Fruit fly (Drosophila melanogaster): ENCODE results near the gene CG31140.

Gene CG31140

DNA sequence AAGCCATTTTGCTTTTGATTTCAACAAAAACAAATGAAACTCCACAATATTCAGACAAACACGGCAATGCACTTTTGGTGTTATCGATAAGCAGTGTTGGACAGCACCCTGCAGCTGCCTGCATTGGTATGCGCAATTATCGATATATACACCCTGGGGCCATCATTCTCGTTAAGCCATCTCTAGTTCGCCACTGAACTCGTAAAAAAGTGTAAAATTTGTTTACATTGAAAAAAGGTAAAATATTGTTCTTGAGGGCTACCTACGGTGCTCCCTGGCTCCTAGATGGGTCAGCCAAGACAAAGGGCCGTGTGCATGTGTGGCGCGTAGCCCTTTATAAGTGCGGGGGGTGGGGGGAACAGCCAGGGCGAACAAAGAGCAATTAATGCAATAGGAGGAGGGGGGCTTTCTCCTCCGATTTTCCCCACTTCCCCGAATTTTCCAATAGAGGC lies 23.5 kb downstream of the CG31140 start, which contains the start of the genes CG13603 and CG5902 (continued):
- no peak for TF ChIP-seq CG8281 (tag; optimal IDR thresholded peaks at IDR 0.05)
- no peak for TF ChIP-seq CG9817 (tag; optimal IDR thresholded peaks at IDR 0.05)
- no peak for TF ChIP-seq jigr1 (GFP tag; IDR thresholded peaks at IDR 0.05)
- TF ChIP-seq Vsx1 (GFP tag; optimal IDR thresholded peaks at IDR 0.05), result peak; percentile 82
- TF ChIP-seq bsh (GFP tag; optimal IDR thresholded peaks at IDR 0.05), result peak in 1 of 2 experiments; percentile 17
- no peak for TF ChIP-seq kah (GFP tag; optimal IDR thresholded peaks at IDR 0.05)
- TF ChIP-seq Scr (GFP tag; IDR thresholded peaks at IDR 0.05; ENCODE audit: partially characterized antibody), result peak; percentile 82
- TF ChIP-seq CG13424 (tag; optimal IDR thresholded peaks at IDR 0.05), result no peak
- no peak for TF ChIP-seq Hmr (GFP tag; optimal IDR thresholded peaks at IDR 0.05)
- no peak for TF ChIP-seq Optix (GFP tag; IDR thresholded peaks at IDR 0.05)
- TF ChIP-seq her (GFP tag; optimal IDR thresholded peaks at IDR 0.05), result peak; percentile 66
- no peak for TF ChIP-seq Atf3 (GFP tag; optimal IDR thresholded peaks at IDR 0.05)
- TF ChIP-seq sug (tag; optimal IDR thresholded peaks at IDR 0.05), result peak; percentile 49
- TF ChIP-seq CG16779 (GFP tag; IDR thresholded peaks at IDR 0.05), result no peak
- no peak; the same call in 1 of the 2 replicates for TF ChIP-seq CG4404 (GFP tag; IDR thresholded peaks at IDR 0.05)
- TF ChIP-seq CG4424 (GFP tag; optimal IDR thresholded peaks at IDR 0.05), result peak; percentile 57
- no peak for TF ChIP-seq pfk (GFP tag; optimal IDR thresholded peaks at IDR 0.05)
- TF ChIP-seq Doc2 (GFP tag; IDR thresholded peaks at IDR 0.05), result no peak
- TF ChIP-seq CG8388 (GFP tag; optimal IDR thresholded peaks at IDR 0.05), result no peak
- TF ChIP-seq Poxn (GFP tag; IDR thresholded peaks at IDR 0.05), result no peak
- no peak for TF ChIP-seq CG15479 (GFP tag; optimal IDR thresholded peaks at IDR 0.05)
- peak; percentile 3 for TF ChIP-seq Mes4 (GFP tag; optimal IDR thresholded peaks at IDR 0.05)
- TF ChIP-seq nerfin-2 (GFP tag; IDR thresholded peaks at IDR 0.05; ENCODE audit: partially characterized antibody), result peak; percentile 63; the same call in 1 of the 2 replicates
- no peak for TF ChIP-seq mirr (GFP tag; optimal IDR thresholded peaks at IDR 0.05)
- no peak for TF ChIP-seq insv (GFP tag; optimal IDR thresholded peaks at IDR 0.05)
- no peak for TF ChIP-seq cwo (GFP tag; optimal IDR thresholded peaks at IDR 0.05)
- TF ChIP-seq Adf1 (GFP tag; IDR thresholded peaks at IDR 0.05), result no peak; the same call in 1 of the 2 replicates
- TF ChIP-seq CG10209 (GFP tag; optimal IDR thresholded peaks at IDR 0.05), result no peak
- no peak for TF ChIP-seq schlank (tag; optimal IDR thresholded peaks at IDR 0.05)
- peak; percentile 26 for TF ChIP-seq tx (GFP tag; optimal IDR thresholded peaks at IDR 0.05)
- no peak for TF ChIP-seq Atf-2 (GFP tag; optimal IDR thresholded peaks at IDR 0.05)
- TF ChIP-seq CG4854 (GFP tag; optimal IDR thresholded peaks at IDR 0.05), result peak; percentile 44
- no peak for TF ChIP-seq sim (GFP tag; IDR thresholded peaks at IDR 0.05)
- no peak for TF ChIP-seq CG17385 (GFP tag; optimal IDR thresholded peaks at IDR 0.05)
- TF ChIP-seq Pdp1 (GFP tag; optimal IDR thresholded peaks at IDR 0.05), result peak in 1 of 2 experiments; percentile 39
- no peak for TF ChIP-seq CG30431 (GFP tag; optimal IDR thresholded peaks at IDR 0.05)
- TF ChIP-seq tgo (GFP tag; IDR thresholded peaks at IDR 0.05), result 0 out of 3 replicates have a peak, but pooled peaks have one; percentile 15
- TF ChIP-seq Sry-β (GFP tag; optimal IDR thresholded peaks at IDR 0.05), result no peak
- TF ChIP-seq Elba2 (GFP tag; optimal IDR thresholded peaks at IDR 0.05), result peak; percentile 53
- TF ChIP-seq Dek (tag; optimal IDR thresholded peaks at IDR 0.05), result no peak
- no peak for TF ChIP-seq CG33557 (GFP tag; optimal IDR thresholded peaks at IDR 0.05)
- TF ChIP-seq CG6791 (GFP tag; IDR thresholded peaks at IDR 0.05; ENCODE audit: partially characterized antibody), result peak; percentile 79
- no peak for TF ChIP-seq CG3838 (GFP tag; optimal IDR thresholded peaks at IDR 0.05)
- TF ChIP-seq Rx (GFP tag; IDR thresholded peaks at IDR 0.05), result no peak
- TF ChIP-seq Hr51 (GFP tag; optimal IDR thresholded peaks at IDR 0.05), result peak in 1 of 2 experiments; percentile 50
- no peak for TF ChIP-seq fd64A (GFP tag; optimal IDR thresholded peaks at IDR 0.05)
- TF ChIP-seq prd (optimal IDR thresholded peaks at IDR 0.05), result no peak
- 0 out of 3 replicates have a peak, but pooled peaks have one; percentile 14 for TF ChIP-seq prd (GFP tag; IDR thresholded peaks at IDR 0.05)
- no peak for TF ChIP-seq ab (GFP tag; optimal IDR thresholded peaks at IDR 0.05)
- TF ChIP-seq Asciz (GFP tag; optimal IDR thresholded peaks at IDR 0.05), result no peak

All from whole organism, embryonic.